Worm (Caenorhabditis elegans) whole organism, L3 larva: ENCODE data around the gene C44C10.7.

Experiments used
- ZK546.5 ChIP-seq: sonication (generic microtip); optimal IDR thresholded peaks from 2 replicates; lab custom pipeline; 2017; ENCODE audit warnings: missing biosample characterization, missing genetic modification characterization
- lin-15B ChIP-seq: fragments of 150-350 bp; optimal IDR thresholded peaks from 2 replicates; lab custom pipeline; 2014; ENCODE audit warnings: missing biosample characterization, missing genetic modification characterization
- nhr-11 ChIP-seq: fragments of 150-350 bp; optimal IDR thresholded peaks from 2 replicates; lab custom pipeline; 2014; ENCODE audit warnings: missing biosample characterization, missing genetic modification characterization

ce11 chrX:11666545-11667177 is 21.4 kb downstream of the C44C10.7 start, which contains the start of gene noca-2:
- no peak for TF ChIP-seq nhr-11 (tag; lab: Kevin White, UChicago)
- TF ChIP-seq ZK546.5 (tag; lab: Kevin White, UChicago): no peak
- TF ChIP-seq lin-15B (tag; lab: Kevin White, UChicago): no peak
